Worm (Caenorhabditis elegans) whole organism, young adult: ENCODE data around the gene nprt-1.

Experiments
- B0035.1 ChIP-seq: sonication (generic microtip); optimal IDR thresholded peaks from 2 replicates; lab custom pipeline; 2016; ENCODE audit warnings: missing genetic modification characterization, mild to moderate bottlenecking, missing compliant biosample characterization, missing genotype, missing genetic modification reagents
- B0336.3 ChIP-seq: fragments of 200-800 bp; sonication (Bioruptor generic); IDR thresholded peaks from 2 replicates; pipeline ENCODE4 v1.3.6; 2022; ENCODE audit warnings: missing genetic modification characterization, missing compliant biosample characterization
- F37B4.10 ChIP-seq: fragments of 200-800 bp; sonication (Bioruptor generic); IDR thresholded peaks from 2 replicates; pipeline ENCODE4 v1.3.6; 2022; ENCODE audit warnings: missing genetic modification characterization, missing compliant biosample characterization
- F57A8.1 ChIP-seq: fragments of 200-800 bp; sonication (Bioruptor generic); optimal IDR thresholded peaks from 2 replicates; lab custom pipeline; 2018; ENCODE audit warnings: mild to moderate bottlenecking, missing genetic modification characterization, moderate library complexity, missing compliant biosample characterization
- T07F8.4 ChIP-seq: sonication (generic microtip); optimal IDR thresholded peaks from 2 replicates; lab custom pipeline; 2016; ENCODE audit warnings: mild to moderate bottlenecking, missing genetic modification characterization, moderate library complexity, missing compliant biosample characterization
- T26A5.8 ChIP-seq: sonication (generic microtip); optimal IDR thresholded peaks from 2 replicates; lab custom pipeline; 2016; ENCODE audit warnings: missing genetic modification characterization, missing compliant biosample characterization
- Y56A3A.18 ChIP-seq: fragments of 200-800 bp; sonication (Bioruptor generic); IDR thresholded peaks from 2 replicates; pipeline ENCODE4 v1.3.6; 2022; ENCODE audit warnings: missing genetic modification reagents, missing genetic modification characterization, missing compliant biosample characterization
- Y79H2A.3 ChIP-seq: fragments of 200-800 bp; sonication (Bioruptor generic); conservative IDR thresholded peaks from 2 replicates; pipeline ENCODE4 v1.3.6; 2022; ENCODE audit warnings: missing genetic modification reagents, missing genetic modification characterization, missing compliant biosample characterization
- ZK185.1 ChIP-seq: sonication (generic microtip); optimal IDR thresholded peaks from 2 replicates; lab custom pipeline; 2016; ENCODE audit warnings: mild to moderate bottlenecking, missing genetic modification characterization, missing compliant biosample characterization; ENCODE audit not compliant: poor library complexity, severe bottlenecking
- ama-1 ChIP-seq, 3 experiments: fragments of 150-350 bp in 1 of 3; sonication (generic microtip) in 2 of 3; optimal IDR thresholded peaks; 2 replicates each; lab custom pipeline; 2014 to 2018; ENCODE audit warnings: missing biosample characterization in 2 of 3, missing genetic modification characterization in 2 of 3, missing genetic modification reagents in 2 of 3
- atf-7 ChIP-seq: sonication (generic microtip); optimal IDR thresholded peaks from 2 replicates; lab custom pipeline; 2017; ENCODE audit warnings: mild to moderate bottlenecking, missing genetic modification characterization, missing compliant biosample characterization
- athp-1 ChIP-seq: sonication (generic microtip); optimal IDR thresholded peaks from 2 replicates; lab custom pipeline; 2017; ENCODE audit warnings: mild to moderate bottlenecking, missing genetic modification characterization, missing compliant biosample characterization
- attf-3 ChIP-seq: fragments of 200-800 bp; sonication (Bioruptor generic); conservative IDR thresholded peaks from 2 replicates; pipeline ENCODE4 v1.3.6; 2022; ENCODE audit warnings: missing genetic modification reagents, missing genetic modification characterization, missing compliant biosample characterization
- attf-5 ChIP-seq: fragments of 200-800 bp; sonication (Bioruptor generic); optimal IDR thresholded peaks from 2 replicates; lab custom pipeline; 2018; ENCODE audit warnings: mild to moderate bottlenecking, missing genetic modification characterization, missing compliant biosample characterization
- attf-6 ChIP-seq: fragments of 200-800 bp; sonication (Bioruptor generic); IDR thresholded peaks from 2 replicates; pipeline ENCODE4 v1.3.6; 2022; ENCODE audit warnings: missing genetic modification reagents, missing genetic modification characterization, missing compliant biosample characterization
- bed-1 ChIP-seq: fragments of 200-800 bp; sonication (Bioruptor generic); IDR thresholded peaks from 2 replicates; pipeline ENCODE4 v1.3.6; 2022; ENCODE audit warnings: missing genetic modification reagents, missing genetic modification characterization, missing compliant biosample characterization
- bed-2 ChIP-seq: fragments of 200-800 bp; sonication (Bioruptor generic); IDR thresholded peaks from 2 replicates; pipeline ENCODE4 v1.3.6; 2022; ENCODE audit warnings: missing genetic modification reagents, missing genetic modification characterization, missing compliant biosample characterization
- cebp-2 ChIP-seq: fragments of 200-800 bp; sonication (Bioruptor generic); IDR thresholded peaks from 2 replicates; pipeline ENCODE4 v1.3.6; 2022; ENCODE audit warnings: missing genetic modification characterization, missing compliant biosample characterization
- ceh-100 ChIP-seq: fragments of 200-800 bp; sonication (Bioruptor generic); IDR thresholded peaks from 2 replicates; pipeline ENCODE4 v1.3.6; 2022; ENCODE audit warnings: missing genetic modification reagents, missing genetic modification characterization, missing compliant biosample characterization
- ceh-27 ChIP-seq: fragments of 200-800 bp; sonication (Bioruptor generic); optimal IDR thresholded peaks from 2 replicates; lab custom pipeline; 2018; ENCODE audit warnings: mild to moderate bottlenecking, missing genetic modification characterization, moderate library complexity, missing compliant biosample characterization
- ceh-40 ChIP-seq: fragments of 200-800 bp; sonication (Bioruptor generic); IDR thresholded peaks from 2 replicates; pipeline ENCODE4 v1.3.6; 2022; ENCODE audit warnings: missing genetic modification characterization, missing compliant biosample characterization
- ceh-79 ChIP-seq: sonication (generic microtip); optimal IDR thresholded peaks from 2 replicates; lab custom pipeline; 2017; ENCODE audit warnings: mild to moderate bottlenecking, missing genetic modification characterization, missing compliant biosample characterization
- die-1 ChIP-seq: sonication (generic microtip); optimal IDR thresholded peaks from 2 replicates; lab custom pipeline; 2016; ENCODE audit warnings: missing genotype, mild to moderate bottlenecking, missing genetic modification characterization, missing compliant biosample characterization
- dpff-1 ChIP-seq: sonication (generic microtip); optimal IDR thresholded peaks from 2 replicates; lab custom pipeline; 2017; ENCODE audit warnings: mild to moderate bottlenecking, missing genetic modification characterization, missing compliant biosample characterization
- dpl-1 ChIP-seq: fragments of 150-350 bp; optimal IDR thresholded peaks from 2 replicates; lab custom pipeline; 2014; ENCODE audit warnings: missing biosample characterization, missing genetic modification reagents, missing genetic modification characterization
- egrh-3 ChIP-seq: fragments of 200-800 bp; sonication (Bioruptor generic); IDR thresholded peaks from 2 replicates; pipeline ENCODE4 v1.3.6; 2022; ENCODE audit warnings: missing genetic modification reagents, missing genetic modification characterization, missing compliant biosample characterization
- ets-4 ChIP-seq: fragments of 200-800 bp; sonication (Bioruptor generic); optimal IDR thresholded peaks from 2 replicates; lab custom pipeline; 2018; ENCODE audit warnings: mild to moderate bottlenecking, missing genetic modification characterization, missing compliant biosample characterization
- hmg-1.2 ChIP-seq: fragments of 200-800 bp; sonication (Bioruptor generic); IDR thresholded peaks from 2 replicates; pipeline ENCODE4 v1.3.6; 2022; ENCODE audit warnings: missing genetic modification reagents, missing genetic modification characterization, missing compliant biosample characterization
- hmg-20 ChIP-seq: fragments of 200-800 bp; sonication (Bioruptor generic); IDR thresholded peaks from 2 replicates; pipeline ENCODE4 v1.3.6; 2022; ENCODE audit warnings: missing genetic modification reagents, missing genetic modification characterization, missing compliant biosample characterization
- hrde-1 ChIP-seq: sonication (generic microtip); optimal IDR thresholded peaks from 2 replicates; lab custom pipeline; 2016; ENCODE audit warnings: missing genetic modification characterization, mild to moderate bottlenecking, missing compliant biosample characterization, moderate library complexity, missing genotype, missing genetic modification reagents, borderline replicate concordance
- lag-1 ChIP-seq: fragments of 200-800 bp; sonication (Bioruptor generic); IDR thresholded peaks from 2 replicates; pipeline ENCODE4 v1.3.6; 2022; ENCODE audit warnings: missing genetic modification reagents, missing genetic modification characterization, missing compliant biosample characterization
- let-526 ChIP-seq: fragments of 200-800 bp; sonication (Bioruptor generic); IDR thresholded peaks from 2 replicates; pipeline ENCODE4 v1.3.6; 2022; ENCODE audit warnings: missing genetic modification reagents, missing genetic modification characterization, missing compliant biosample characterization
- lin-26 ChIP-seq: fragments of 200-800 bp; sonication (Bioruptor generic); IDR thresholded peaks from 2 replicates; pipeline ENCODE4 v1.3.6; 2022; ENCODE audit warnings: missing genetic modification reagents, missing genetic modification characterization, missing compliant biosample characterization
- lsl-1 ChIP-seq: fragments of 200-800 bp; sonication (Bioruptor generic); optimal IDR thresholded peaks from 2 replicates; lab custom pipeline; 2018; ENCODE audit warnings: mild to moderate bottlenecking, missing genetic modification characterization, moderate library complexity, missing compliant biosample characterization
- madf-6 ChIP-seq: fragments of 200-800 bp; sonication (Bioruptor generic); IDR thresholded peaks from 2 replicates; pipeline ENCODE4 v1.3.6; 2022; ENCODE audit warnings: missing genetic modification reagents, missing genetic modification characterization, missing compliant biosample characterization
- madf-8 ChIP-seq: fragments of 200-800 bp; sonication (Bioruptor generic); conservative IDR thresholded peaks from 2 replicates; pipeline ENCODE4 v1.3.6; 2022; ENCODE audit warnings: missing genetic modification reagents, missing genetic modification characterization, missing compliant biosample characterization
- mes-4 ChIP-seq: sonication (generic microtip); optimal IDR thresholded peaks from 2 replicates; lab custom pipeline; 2016; ENCODE audit warnings: missing genotype, missing genetic modification characterization, missing compliant biosample characterization
- nhr-80 ChIP-seq: sonication (generic microtip); optimal IDR thresholded peaks from 2 replicates; lab custom pipeline; 2016; ENCODE audit warnings: missing genetic modification characterization, missing compliant biosample characterization
- pbrm-1 ChIP-seq: fragments of 200-800 bp; sonication (Bioruptor generic); IDR thresholded peaks from 2 replicates; pipeline ENCODE4 v1.3.6; 2022; ENCODE audit warnings: missing genetic modification reagents, missing genetic modification characterization, missing compliant biosample characterization
- pha-4 ChIP-seq: fragments of 150-350 bp; sonication (generic microtip); optimal IDR thresholded peaks from 2 replicates; lab custom pipeline; 2014; ENCODE audit warnings: missing biosample characterization, missing genetic modification reagents, missing genetic modification characterization
- repo-1 ChIP-seq: sonication (generic microtip); optimal IDR thresholded peaks from 2 replicates; lab custom pipeline; 2017; ENCODE audit warnings: mild to moderate bottlenecking, missing genetic modification characterization, missing compliant biosample characterization
- tbx-9 ChIP-seq: sonication (generic microtip); optimal IDR thresholded peaks from 2 replicates; lab custom pipeline; 2016; ENCODE audit warnings: borderline replicate concordance, missing genetic modification characterization, inconsistent platforms, missing compliant biosample characterization
- unc-62 ChIP-seq: fragments of 150-350 bp; optimal IDR thresholded peaks from 2 replicates; lab custom pipeline; 2014; ENCODE audit warnings: missing biosample characterization, missing genetic modification reagents, missing genetic modification characterization
- xnd-1 ChIP-seq: sonication (generic microtip); optimal IDR thresholded peaks from 2 replicates; lab custom pipeline; 2016; ENCODE audit warnings: missing genotype, missing genetic modification reagents, missing genetic modification characterization, missing compliant biosample characterization
- ztf-22 ChIP-seq: fragments of 200-800 bp; sonication (Bioruptor generic); optimal IDR thresholded peaks from 2 replicates; lab custom pipeline; 2018; ENCODE audit warnings: mild to moderate bottlenecking, missing genetic modification characterization, moderate library complexity, missing compliant biosample characterization
- ztf-25 ChIP-seq: fragments of 200-800 bp; sonication (Bioruptor generic); IDR thresholded peaks from 2 replicates; pipeline ENCODE4 v1.3.6; 2022; ENCODE audit warnings: missing genetic modification reagents, missing genetic modification characterization, missing compliant biosample characterization
- ztf-26 ChIP-seq: sonication (generic microtip); optimal IDR thresholded peaks from 2 replicates; lab custom pipeline; 2017; ENCODE audit warnings: missing genetic modification characterization, missing compliant biosample characterization
- ztf-28 ChIP-seq: fragments of 200-800 bp; sonication (Bioruptor generic); IDR thresholded peaks from 2 replicates; pipeline ENCODE4 v1.3.6; 2022; ENCODE audit warnings: missing genetic modification reagents, missing genetic modification characterization, missing compliant biosample characterization

Gene nprt-1

DNA sequence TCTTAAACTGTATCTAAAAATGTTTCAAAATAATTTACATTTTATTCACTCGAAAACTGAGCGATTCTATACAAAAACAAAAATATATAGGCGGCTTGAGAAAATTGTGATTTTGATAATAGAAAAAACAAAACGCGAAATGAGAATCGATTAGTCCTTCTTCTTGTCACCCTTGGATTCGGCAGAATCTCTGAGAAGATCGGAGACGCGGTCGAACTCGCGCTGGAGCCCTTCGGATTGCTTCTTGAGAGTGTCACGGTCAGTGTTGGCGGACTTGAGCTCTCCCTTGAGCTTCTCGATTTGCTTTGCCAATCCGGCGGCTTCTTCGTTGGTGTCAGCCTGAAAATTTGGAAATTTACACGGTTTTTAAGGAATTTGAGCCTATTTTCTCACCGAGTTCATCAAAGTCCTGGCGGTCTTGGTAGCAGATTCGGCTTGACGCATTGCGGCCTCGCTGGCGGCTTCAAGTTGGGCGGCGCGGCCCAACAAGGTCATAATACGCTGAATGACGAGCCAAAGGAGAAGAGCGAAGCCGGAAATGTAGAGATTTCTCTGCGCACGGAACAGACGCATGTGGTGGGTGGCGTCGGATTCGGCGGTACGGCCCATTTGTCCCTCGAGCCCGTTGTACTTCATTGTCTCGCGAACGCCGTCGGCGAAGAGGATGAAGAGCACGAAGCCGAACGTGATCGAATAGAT, 1.4 kb upstream of the nprt-1 start (continued):
- TF ChIP-seq bed-1 (no peak), madf-8 (no peak), Y56A3A.18 (no peak), atf-7 (tag; lab: Kevin White, UChicago) (no peak), bed-2 (GFP tag; lab: Robert Waterston, UW) (no peak), lag-1 (no peak), attf-6 (GFP tag; lab: Robert Waterston, UW) (no peak), ama-1 (optimal IDR thresholded peaks at IDR 0.05; lab: Kevin White, UChicago) (no peak), ama-1 (GFP tag; optimal IDR thresholded peaks at IDR 0.05; lab: Kevin White, UChicago) (peak in 1 of 2 experiments; percentile 49), mes-4 (no peak), F57A8.1 (no peak), ceh-40 (GFP tag; lab: Robert Waterston, UW) (no peak), ets-4 (peak; percentile 29), repo-1 (tag; lab: Kevin White, UChicago) (no peak), unc-62 (GFP tag; lab: Kevin White, UChicago) (no peak), tbx-9 (tag; lab: Kevin White, UChicago) (no peak), nhr-80 (tag; lab: Kevin White, UChicago) (no peak), hmg-20 (GFP tag; lab: Robert Waterston, UW) (no peak), T26A5.8 (no peak), T07F8.4 (no peak), attf-5 (GFP tag; lab: Kevin White, UChicago) (peak; percentile 16), pha-4 (no peak), die-1 (tag; lab: Kevin White, UChicago) (no peak), egrh-3 (peak; percentile 6; the same call in 1 of the 2 replicates), ZK185.1 (no peak), ztf-26 (tag; lab: Kevin White, UChicago) (no peak), athp-1 (tag; lab: Kevin White, UChicago) (peak; percentile 33), B0336.3 (peak; percentile 68), hmg-1.2 (GFP tag; lab: Robert Waterston, UW) (0 out of 2 replicates have a peak, but pooled peaks have one; percentile 16), lin-26 (GFP tag; lab: Robert Waterston, UW) (no peak), ztf-25 (GFP tag; lab: Robert Waterston, UW) (no peak), ceh-27 (GFP tag; lab: Kevin White, UChicago) (no peak), let-526 (GFP tag; lab: Robert Waterston, UW) (no peak), xnd-1 (peak; percentile 3), B0035.1 (no peak), ceh-100 (GFP tag; lab: Robert Waterston, UW) (no peak), ztf-22 (GFP tag; lab: Kevin White, UChicago) (no peak), F37B4.10 (no peak), cebp-2 (GFP tag; lab: Robert Waterston, UW) (0 out of 2 replicates have a peak, but pooled peaks have one; percentile 75), dpl-1 (GFP tag; lab: Kevin White, UChicago) (no peak), madf-6 (peak; percentile 35; the same call in 1 of the 2 replicates), Y79H2A.3 (GFP tag; lab: Robert Waterston, UW) (no peak), attf-3 (GFP tag; lab: Robert Waterston, UW) (0 out of 2 replicates have a peak, but pooled peaks have one; percentile 31), ceh-79 (tag; lab: Kevin White, UChicago) (peak; percentile 85), pbrm-1 (GFP tag; lab: Robert Waterston, UW) (no peak), ztf-28 (GFP tag; lab: Robert Waterston, UW) (no peak), hrde-1 (peak; percentile 56), lsl-1 (GFP tag; lab: Kevin White, UChicago) (no peak), dpff-1 (no peak)
